Worm (Caenorhabditis elegans): ENCODE measurements around the gene F49C12.3.

ce11 chrIV:9300127-9300526, at the start of gene F49C12.3:
- TF ChIP-seq ama-1 (optimal IDR thresholded peaks at IDR 0.05) (no peak), ets-4 (tag; optimal IDR thresholded peaks at IDR 0.05) (no peak), tbx-7 (tag; optimal IDR thresholded peaks at IDR 0.05) (no peak), sox-4 (tag; optimal IDR thresholded peaks at IDR 0.05) (no peak), hlh-15 (tag; optimal IDR thresholded peaks at IDR 0.05) (no peak)

Measured in whole organism, late embryonic.